Worm (Caenorhabditis elegans): Measurements from ENCODE around the gene erh-1.

DNA sequence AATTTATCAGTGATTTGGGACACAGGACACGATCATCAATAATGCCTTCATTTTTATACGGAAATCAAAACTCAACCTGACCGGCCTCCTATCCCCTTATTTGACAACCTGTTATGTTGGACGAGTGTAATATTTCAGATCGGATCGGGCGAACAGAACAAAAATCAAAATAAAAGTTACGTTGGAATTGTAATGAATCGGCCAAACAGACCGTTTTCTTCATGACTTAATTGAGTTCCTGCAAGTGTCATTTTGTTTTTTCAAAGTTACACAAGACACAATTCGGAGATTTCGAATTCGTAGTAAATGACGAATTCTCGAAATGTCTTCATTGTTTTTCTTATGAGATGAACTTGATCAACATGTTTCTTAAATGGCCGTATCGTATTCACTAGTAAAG, 23.7 kb downstream of the erh-1 start, which contains the start of gene F32G8.3:
- no peak for TF ChIP-seq lin-13 (GFP tag; optimal IDR thresholded peaks at IDR 0.05)
- no peak for TF ChIP-seq mep-1 (tag; optimal IDR thresholded peaks at IDR 0.05)
- TF ChIP-seq ztf-11 (tag; optimal IDR thresholded peaks at IDR 0.05): no peak
- TF ChIP-seq nhr-11 (tag; optimal IDR thresholded peaks at IDR 0.05): no peak
- TF ChIP-seq ces-1 (GFP tag; optimal IDR thresholded peaks at IDR 0.05): no peak
- no peak for TF ChIP-seq lsy-2 (tag; optimal IDR thresholded peaks at IDR 0.05)
- no peak for TF ChIP-seq F49E8.2 (tag; optimal IDR thresholded peaks at IDR 0.05; ENCODE audit: borderline replicate concordance)
- no peak for TF ChIP-seq T20F7.1 (GFP tag; optimal IDR thresholded peaks at IDR 0.05)
- TF ChIP-seq egl-27 (tag; optimal IDR thresholded peaks at IDR 0.05): no peak
- no peak for TF ChIP-seq dve-1 (tag; optimal IDR thresholded peaks at IDR 0.05; ENCODE audit: insufficient read depth)

Data from whole organism, L4 larva.